Worm (Caenorhabditis elegans) whole organism, L1 larva: Measurements from ENCODE around the gene sphk-1.
A peak's percentile ranks its signal among the peaks of the same experiment; 100 is the strongest.

ENCODE experiments used
- C16A3.4 ChIP-seq: fragments of 150-350 bp; optimal IDR thresholded peaks from 2 replicates; lab custom pipeline; 2014; ENCODE audit warnings: missing biosample characterization, missing genetic modification characterization
- F16B12.6 ChIP-seq: fragments of 150-350 bp; optimal IDR thresholded peaks from 2 replicates; lab custom pipeline; 2014; ENCODE audit warnings: missing biosample characterization, missing genetic modification characterization
- Y116A8C.19 ChIP-seq: sonication (generic microtip); optimal IDR thresholded peaks from 2 replicates; lab custom pipeline; 2016; ENCODE audit warnings: missing compliant biosample characterization, missing genetic modification characterization, borderline replicate concordance
- ama-1 ChIP-seq: fragments of 150-350 bp; optimal IDR thresholded peaks from 2 replicates; lab custom pipeline; 2014
- blmp-1 ChIP-seq: fragments of 150-350 bp; optimal IDR thresholded peaks from 2 replicates; lab custom pipeline; 2014; ENCODE audit warnings: missing biosample characterization, missing genetic modification characterization
- ceh-63 ChIP-seq: fragments of 200-800 bp; sonication (Bioruptor generic); optimal IDR thresholded peaks from 2 replicates; lab custom pipeline; 2018; ENCODE audit warnings: mild to moderate bottlenecking, missing genetic modification characterization, missing compliant biosample characterization
- ceh-82 ChIP-seq, 3 experiments: fragments of 150-350 bp in 1 of 3; sonication (generic microtip) in 2 of 3; optimal IDR thresholded peaks; 2 replicates each; lab custom pipeline; 2014 to 2017; ENCODE audit warnings: missing biosample characterization in 3 of 3, missing genetic modification characterization in 3 of 3
- dpl-1 ChIP-seq, 3 experiments: fragments of 150-350 bp in 2 of 3; sonication (generic microtip) in 1 of 3; optimal IDR thresholded peaks; 2 replicates each; lab custom pipeline; 2014 to 2017; ENCODE audit warnings: missing biosample characterization in 3 of 3, missing genetic modification characterization in 3 of 3, missing genetic modification reagents in 3 of 3
- efl-1 ChIP-seq, 4 experiments: fragments of 150-350 bp; optimal IDR thresholded peaks in 3 of 4; peaks in 1 of 4; 1 replicate in 1 of 4; 2 replicates in 3 of 4; lab custom pipeline; 2014; ENCODE audit warnings: missing biosample characterization in 2 of 4, missing genetic modification characterization in 2 of 4, missing genetic modification reagents in 2 of 4
- egl-27 ChIP-seq, 2 experiments: fragments of 150-350 bp in 1 of 2; sonication (generic microtip); optimal IDR thresholded peaks; 3 replicates each; lab custom pipeline; 2017 to 2018; ENCODE audit warnings: missing biosample characterization in 2 of 2, missing genetic modification characterization in 2 of 2, missing genetic modification reagents in 2 of 2
- elt-3 ChIP-seq, 6 experiments: fragments of 150-350 bp in 1 of 6; sonication (generic microtip); optimal IDR thresholded peaks; 2 replicates each; lab custom pipeline; 2017 to 2018; ENCODE audit warnings: missing biosample characterization in 6 of 6, missing genetic modification characterization in 6 of 6, inconsistent platforms in 1 of 6
- ets-5 ChIP-seq: fragments of 200-800 bp; sonication (Bioruptor generic); IDR thresholded peaks from 2 replicates; pipeline ENCODE4 v1.3.6; 2022; ENCODE audit warnings: missing genetic modification characterization, missing compliant biosample characterization
- hlh-17 ChIP-seq: fragments of 200-800 bp; sonication (Bioruptor generic); optimal IDR thresholded peaks from 2 replicates; lab custom pipeline; 2018; ENCODE audit warnings: missing genetic modification characterization, mild to moderate bottlenecking, missing compliant biosample characterization, moderate library complexity, borderline replicate concordance
- hlh-4 ChIP-seq: sonication (generic microtip); optimal IDR thresholded peaks from 2 replicates; lab custom pipeline; 2016; ENCODE audit warnings: mild to moderate bottlenecking, missing genetic modification characterization, missing compliant biosample characterization
- jun-1 ChIP-seq: fragments of 150-350 bp; optimal IDR thresholded peaks from 2 replicates; lab custom pipeline; 2014; ENCODE audit warnings: missing biosample characterization, missing genetic modification reagents, missing genetic modification characterization
- lin-14 ChIP-seq: fragments of 200-800 bp; sonication (Bioruptor generic); optimal IDR thresholded peaks from 2 replicates; lab custom pipeline; 2018; ENCODE audit warnings: mild to moderate bottlenecking, missing genetic modification characterization, moderate library complexity, missing compliant biosample characterization
- lin-15B ChIP-seq: fragments of 150-350 bp; sonication (generic microtip); optimal IDR thresholded peaks from 3 replicates; lab custom pipeline; 2014; ENCODE audit warnings: missing biosample characterization, missing genetic modification characterization
- lin-35 ChIP-seq, 2 experiments: fragments of 150-350 bp; optimal IDR thresholded peaks; 2 replicates each; lab custom pipeline; 2014; ENCODE audit warnings: missing biosample characterization in 2 of 2, missing genetic modification characterization in 2 of 2, missing genetic modification reagents in 2 of 2
- lin-39 ChIP-seq: fragments of 150-350 bp; optimal IDR thresholded peaks from 2 replicates; lab custom pipeline; 2014; ENCODE audit warnings: missing biosample characterization, missing genetic modification reagents, missing genetic modification characterization
- lsy-2 ChIP-seq, 2 experiments: fragments of 150-350 bp; optimal IDR thresholded peaks; 2 replicates each; lab custom pipeline; 2014; ENCODE audit warnings: missing biosample characterization in 2 of 2, missing genetic modification characterization in 2 of 2
- mef-2 ChIP-seq: fragments of 150-350 bp; optimal IDR thresholded peaks from 2 replicates; lab custom pipeline; 2014; ENCODE audit warnings: missing biosample characterization, missing genetic modification characterization
- mep-1 ChIP-seq: fragments of 150-350 bp; optimal IDR thresholded peaks from 2 replicates; lab custom pipeline; 2014; ENCODE audit warnings: missing biosample characterization, missing genetic modification characterization
- nhr-11 ChIP-seq: fragments of 150-350 bp; optimal IDR thresholded peaks from 2 replicates; lab custom pipeline; 2014; ENCODE audit warnings: missing biosample characterization, missing genetic modification characterization
- nhr-12 ChIP-seq: sonication (generic microtip); optimal IDR thresholded peaks from 2 replicates; lab custom pipeline; 2017; ENCODE audit warnings: missing biosample characterization, missing genetic modification characterization
- nhr-19 ChIP-seq: fragments of 200-800 bp; sonication (Bioruptor generic); conservative IDR thresholded peaks from 2 replicates; pipeline ENCODE4 v1.3.6; 2022; ENCODE audit warnings: missing genetic modification characterization, missing compliant biosample characterization
- nhr-20 ChIP-seq: sonication (generic microtip); optimal IDR thresholded peaks from 2 replicates; lab custom pipeline; 2016; ENCODE audit warnings: mild to moderate bottlenecking, missing genetic modification characterization, missing compliant biosample characterization
- nhr-28 ChIP-seq: fragments of 150-350 bp; optimal IDR thresholded peaks from 2 replicates; lab custom pipeline; 2014; ENCODE audit warnings: missing biosample characterization, missing genetic modification characterization
- nhr-47 ChIP-seq: sonication (generic microtip); optimal IDR thresholded peaks from 2 replicates; lab custom pipeline; 2016; ENCODE audit warnings: mild to moderate bottlenecking, missing genetic modification characterization, moderate library complexity, missing compliant biosample characterization
- nhr-77 ChIP-seq: fragments of 150-350 bp; optimal IDR thresholded peaks from 2 replicates; lab custom pipeline; 2014; ENCODE audit warnings: missing biosample characterization, missing genetic modification characterization
- rnt-1 ChIP-seq: sonication (generic microtip); optimal IDR thresholded peaks from 2 replicates; lab custom pipeline; 2016; ENCODE audit warnings: mild to moderate bottlenecking, missing genetic modification characterization, moderate library complexity, missing compliant biosample characterization
- skn-1 ChIP-seq: fragments of 150-350 bp; optimal IDR thresholded peaks from 2 replicates; lab custom pipeline; 2014; ENCODE audit warnings: missing biosample characterization, missing genetic modification characterization
- snu-23 ChIP-seq: sonication (generic microtip); optimal IDR thresholded peaks from 2 replicates; lab custom pipeline; 2016; ENCODE audit warnings: missing genetic modification characterization, missing compliant biosample characterization
- sup-37 ChIP-seq: fragments of 200-800 bp; sonication (Bioruptor generic); optimal IDR thresholded peaks from 2 replicates; lab custom pipeline; 2018; ENCODE audit warnings: mild to moderate bottlenecking, missing genetic modification characterization, missing compliant biosample characterization
- swsn-7 ChIP-seq: sonication (generic microtip); optimal IDR thresholded peaks from 2 replicates; lab custom pipeline; 2016; ENCODE audit warnings: missing genetic modification characterization, missing compliant biosample characterization
- unc-30 ChIP-seq: sonication (generic microtip); optimal IDR thresholded peaks from 2 replicates; lab custom pipeline; 2017; ENCODE audit warnings: missing biosample characterization, missing genetic modification characterization
- unc-62 ChIP-seq: fragments of 150-350 bp; optimal IDR thresholded peaks from 2 replicates; lab custom pipeline; 2014; ENCODE audit warnings: missing biosample characterization, missing genetic modification reagents, missing genetic modification characterization
- unc-86 ChIP-seq: sonication (generic microtip); optimal IDR thresholded peaks from 2 replicates; lab custom pipeline; 2016; ENCODE audit warnings: missing genetic modification characterization, missing compliant biosample characterization
- xbp-1 ChIP-seq: sonication (generic microtip); optimal IDR thresholded peaks from 2 replicates; lab custom pipeline; 2016; ENCODE audit warnings: missing genetic modification characterization, missing compliant biosample characterization
- ztf-4 ChIP-seq: fragments of 150-350 bp; optimal IDR thresholded peaks from 2 replicates; lab custom pipeline; 2014; ENCODE audit warnings: missing biosample characterization, missing genetic modification characterization

The sphk-1 gene

DNA sequence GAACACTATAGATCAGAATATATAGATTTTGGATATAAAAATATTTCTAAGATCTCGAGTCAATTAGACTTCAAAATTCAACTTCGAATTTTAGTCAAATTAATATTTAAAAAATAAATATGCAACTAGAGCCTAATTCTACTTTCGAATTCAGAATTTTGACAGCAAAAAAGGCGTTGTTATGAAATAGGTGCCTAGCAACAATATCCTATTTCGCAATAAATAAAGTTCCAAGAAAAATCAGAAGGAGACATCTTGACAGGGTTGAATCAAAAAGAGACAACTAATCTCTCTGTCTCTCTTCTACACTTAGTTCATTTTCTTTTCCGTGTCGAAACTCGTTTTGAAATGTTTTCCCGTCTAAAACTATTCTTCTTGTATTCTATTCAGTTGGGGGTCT, 26.1 kb downstream of the sphk-1 start (continued):
- TF ChIP-seq blmp-1 (tag; lab: Kevin White, UChicago) (peak; percentile 34), nhr-12 (tag; lab: Kevin White, UChicago) (no peak), snu-23 (no peak)

DNA sequence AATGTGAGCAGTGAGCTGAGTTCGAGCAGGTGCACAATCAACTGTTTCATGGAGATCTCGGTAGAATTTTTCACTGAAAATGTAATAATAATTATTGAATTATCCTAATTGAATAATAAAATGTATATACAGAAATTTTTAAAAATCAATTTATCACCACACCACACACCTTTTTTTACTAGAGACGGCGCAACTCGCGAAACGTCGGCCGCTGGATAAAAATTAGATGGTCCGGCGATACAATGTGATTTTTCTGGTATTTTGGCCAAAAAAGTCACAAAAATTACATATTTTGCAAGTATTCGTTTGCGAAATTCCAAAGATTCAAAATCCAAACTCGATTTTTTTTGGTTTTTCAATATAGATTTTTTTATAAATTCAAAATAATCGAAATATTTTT, 30.6 kb downstream of the sphk-1 start:
- TF ChIP-seq unc-62 (GFP tag; lab: Kevin White, UChicago) (no peak), efl-1 (optimal IDR thresholded peaks at IDR 0.05; lab: Kevin White, UChicago) (no peak), efl-1 (GFP tag; optimal IDR thresholded peaks at IDR 0.05 in 1 of 2; lab: Kevin White, UChicago) (peak in 1 of 2 experiments; percentile 79), swsn-7 (tag; lab: Kevin White, UChicago) (no peak), hlh-4 (tag; lab: Kevin White, UChicago) (no peak), ets-5 (GFP tag; lab: Robert Waterston, UW) (no peak), dpl-1 (GFP tag; optimal IDR thresholded peaks at IDR 0.05; lab: Kevin White, UChicago) (no peak), nhr-20 (tag; lab: Kevin White, UChicago) (no peak)

- TF ChIP-seq elt-3 (tag; optimal IDR thresholded peaks at IDR 0.05; lab: Kevin White, UChicago) (no peak), mep-1 (tag; lab: Kevin White, UChicago) (no peak), blmp-1 (tag; lab: Kevin White, UChicago) (no peak), ceh-63 (GFP tag; lab: Kevin White, UChicago) (no peak), ama-1 (lab: Kevin White, UChicago) (no peak), efl-1 (optimal IDR thresholded peaks at IDR 0.05; lab: Kevin White, UChicago) (no peak), efl-1 (GFP tag; optimal IDR thresholded peaks at IDR 0.05 in 1 of 2; lab: Kevin White, UChicago) (peak in 1 of 2 experiments; percentile 74), nhr-11 (no peak)
Observed at ce11 chrII:8668871-8669270, 32.6 kb downstream of the sphk-1 start.

ce11 chrII:8664533-8664932, 36.9 kb downstream of the sphk-1 start, which contains the start of gene etc-1:
Gene etc-1, plus strand, starts transcription at chrII:8664833.
- TF ChIP-seq unc-86 (no peak), nhr-11 (no peak), mef-2 (no peak), sup-37 (GFP tag; lab: Kevin White, UChicago) (no peak), lin-39 (tag; lab: Kevin White, UChicago) (no peak), rnt-1 (tag; lab: Kevin White, UChicago) (no peak), jun-1 (tag; lab: Kevin White, UChicago) (no peak), xbp-1 (tag; lab: Kevin White, UChicago) (no peak)

DNA sequence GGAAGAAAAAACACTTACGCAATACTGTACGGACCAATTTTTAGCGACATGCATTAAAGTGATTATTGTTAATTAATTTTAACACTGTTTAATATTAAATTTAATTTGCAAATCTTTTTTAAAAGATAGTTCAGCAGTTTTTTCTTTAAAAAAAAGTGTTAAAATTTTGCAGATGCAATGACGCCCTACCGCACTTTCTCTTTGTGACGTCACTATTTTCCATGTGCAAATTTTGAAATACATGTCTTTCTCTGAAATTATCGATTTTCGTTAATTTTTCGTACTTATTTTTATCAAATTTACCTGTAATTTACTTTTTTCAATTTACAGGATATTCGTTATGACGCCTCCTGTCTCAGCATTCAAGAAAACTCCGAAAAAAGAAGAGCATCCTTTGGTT, 39.9 kb downstream of the sphk-1 start, which contains the start of the genes piga-1 and eif-2Bepsilon:
TSS of gene piga-1 (minus strand) at position 174 of the 400 bp plus-strand sequence.
TSS of gene eif-2Bepsilon (plus strand) at position 331 of the 400 bp plus-strand sequence.
- TF ChIP-seq F16B12.6: peak; percentile 32
- TF ChIP-seq lin-15B: peak; percentile 30
- 0 out of 2 replicates have a peak, but pooled peaks have one; percentile 4 for TF ChIP-seq nhr-19 (GFP tag; lab: Robert Waterston, UW)
- no peak for TF ChIP-seq ama-1 (lab: Kevin White, UChicago)
- TF ChIP-seq nhr-77 (tag; lab: Kevin White, UChicago): no peak
- peak; percentile 69 for TF ChIP-seq xbp-1 (tag; lab: Kevin White, UChicago)
- peak; percentile 31 to 63 (median 35) for TF ChIP-seq dpl-1 (GFP tag; optimal IDR thresholded peaks at IDR 0.05; lab: Kevin White, UChicago)
- TF ChIP-seq blmp-1 (tag; lab: Kevin White, UChicago): no peak
- no peak for TF ChIP-seq nhr-28 (tag; lab: Kevin White, UChicago)
- TF ChIP-seq lsy-2 (tag; optimal IDR thresholded peaks at IDR 0.05; lab: Kevin White, UChicago): peak in 1 of 2 experiments; percentile 71
- TF ChIP-seq efl-1 (optimal IDR thresholded peaks at IDR 0.05; lab: Kevin White, UChicago): peak; percentile 52 to 58
- peak; percentile 57 to 92 for TF ChIP-seq efl-1 (GFP tag; optimal IDR thresholded peaks at IDR 0.05 in 1 of 2; lab: Kevin White, UChicago)
- TF ChIP-seq Y116A8C.19 (tag; lab: Kevin White, UChicago): no peak
- TF ChIP-seq mep-1 (tag; lab: Kevin White, UChicago): peak; percentile 72
- no peak for TF ChIP-seq egl-27 (tag; optimal IDR thresholded peaks at IDR 0.05; lab: Kevin White, UChicago)
- TF ChIP-seq unc-30 (tag; lab: Kevin White, UChicago): no peak
- peak; percentile 33 for TF ChIP-seq nhr-20 (tag; lab: Kevin White, UChicago)
- no peak for TF ChIP-seq elt-3 (tag; optimal IDR thresholded peaks at IDR 0.05; lab: Kevin White, UChicago)
- peak; percentile 16 for TF ChIP-seq swsn-7 (tag; lab: Kevin White, UChicago)
- peak; percentile 28 for TF ChIP-seq nhr-47
- TF ChIP-seq hlh-17 (GFP tag; lab: Kevin White, UChicago): no peak
- TF ChIP-seq C16A3.4: peak; percentile 46
- TF ChIP-seq lin-14 (GFP tag; lab: Kevin White, UChicago): peak; percentile 63
- peak; percentile 59 for TF ChIP-seq skn-1 (tag; lab: Kevin White, UChicago)
- no peak for TF ChIP-seq ztf-4 (tag; lab: Kevin White, UChicago)
- peak; percentile 47 to 55 for TF ChIP-seq lin-35 (GFP tag; optimal IDR thresholded peaks at IDR 0.05; lab: Kevin White, UChicago)
- TF ChIP-seq ceh-82 (tag; optimal IDR thresholded peaks at IDR 0.05; lab: Kevin White, UChicago): peak in 2 of 3 experiments; percentile 11 to 41
